Fruit fly (Drosophila melanogaster): ENCODE results near the gene CG7142.

CG7142 gene

dm6 chr3R:18298298-18298899 lies 19.1 kb upstream of the CG7142 start (continued):
- TF ChIP-seq crp (GFP tag; optimal IDR thresholded peaks at IDR 0.05) (no peak), bigmax (GFP tag; optimal IDR thresholded peaks at IDR 0.05) (no peak), CG11696 (GFP tag; IDR thresholded peaks at IDR 0.05) (peak; percentile 98), odd (GFP tag; optimal IDR thresholded peaks at IDR 0.05) (peak; percentile 25), Hey (tag; optimal IDR thresholded peaks at IDR 0.05) (peak; percentile 7), Eip74EF (GFP tag; optimal IDR thresholded peaks at IDR 0.05) (no peak), Hmr (GFP tag; optimal IDR thresholded peaks at IDR 0.05) (peak; percentile 37), CG10147 (GFP tag; optimal IDR thresholded peaks at IDR 0.05) (no peak), CG12104 (GFP tag; optimal IDR thresholded peaks at IDR 0.05) (no peak), CG6689 (GFP tag; IDR thresholded peaks at IDR 0.05) (peak; percentile 41; the same call in 1 of the 2 replicates), CrebB (tag; optimal IDR thresholded peaks at IDR 0.05) (peak; percentile 40), CG4617 (GFP tag; optimal IDR thresholded peaks at IDR 0.05; ENCODE audit: borderline replicate concordance) (peak; percentile 46), CG7357 (GFP tag; IDR thresholded peaks at IDR 0.05) (no peak), cas (GFP tag; IDR thresholded peaks at IDR 0.05) (no peak), CG10274 (GFP tag; optimal IDR thresholded peaks at IDR 0.05) (no peak), pan (optimal IDR thresholded peaks at IDR 0.05) (no peak), pan (GFP tag; optimal IDR thresholded peaks at IDR 0.05 in 1 of 2, IDR thresholded peaks at IDR 0.05 in 1 of 2) (peak in 1 of 2 experiments; percentile 17), lilli (GFP tag; optimal IDR thresholded peaks at IDR 0.05) (peak; percentile 25), Oli (tag; optimal IDR thresholded peaks at IDR 0.05) (no peak), Max (GFP tag; optimal IDR thresholded peaks at IDR 0.05) (no peak), CG1602 (GFP tag; optimal IDR thresholded peaks at IDR 0.05) (no peak), CG6791 (GFP tag; IDR thresholded peaks at IDR 0.05; ENCODE audit: partially characterized antibody) (peak; percentile 19; the same call in 1 of the 3 replicates), jumu (GFP tag; optimal IDR thresholded peaks at IDR 0.05) (no peak), Doc2 (GFP tag; IDR thresholded peaks at IDR 0.05) (no peak), dm (GFP tag; optimal IDR thresholded peaks at IDR 0.05) (no peak), lmd (GFP tag; IDR thresholded peaks at IDR 0.05) (no peak), CG1233 (GFP tag; optimal IDR thresholded peaks at IDR 0.05) (no peak), Atf6 (GFP tag; IDR thresholded peaks at IDR 0.05) (no peak), Nf-YC (tag; optimal IDR thresholded peaks at IDR 0.05) (no peak), maf-S (GFP tag; optimal IDR thresholded peaks at IDR 0.05) (no peak), vnd (GFP tag; IDR thresholded peaks at IDR 0.05; ENCODE audit: partially characterized antibody) (no peak), H15 (GFP tag; IDR thresholded peaks at IDR 0.05) (0 out of 3 replicates have a peak, but pooled peaks have one; percentile 6), rib (GFP tag; IDR thresholded peaks at IDR 0.05) (peak; percentile 84), Xrp1 (GFP tag; IDR thresholded peaks at IDR 0.05) (no peak), pb (GFP tag; optimal IDR thresholded peaks at IDR 0.05) (peak; percentile 12), CG11560 (tag; IDR thresholded peaks at IDR 0.05) (no peak), lola (GFP tag; optimal IDR thresholded peaks at IDR 0.05) (no peak), CG12155 (GFP tag; optimal IDR thresholded peaks at IDR 0.05) (peak; percentile 54), trh (GFP tag; optimal IDR thresholded peaks at IDR 0.05) (no peak), row (GFP tag; IDR thresholded peaks at IDR 0.05) (no peak), HLHmδ (GFP tag; optimal IDR thresholded peaks at IDR 0.05) (peak; percentile 91), salm (tag; optimal IDR thresholded peaks at IDR 0.05) (no peak), insv (GFP tag; optimal IDR thresholded peaks at IDR 0.05) (no peak), psq (GFP tag; optimal IDR thresholded peaks at IDR 0.05) (no peak), CG30020 (tag; optimal IDR thresholded peaks at IDR 0.05) (no peak), Jarid2 (GFP tag; optimal IDR thresholded peaks at IDR 0.05) (no peak), exex (tag; optimal IDR thresholded peaks at IDR 0.05) (no peak), CG12299 (tag; optimal IDR thresholded peaks at IDR 0.05) (no peak), CG4424 (GFP tag; optimal IDR thresholded peaks at IDR 0.05) (no peak), dati (GFP tag; IDR thresholded peaks at IDR 0.05) (no peak)
